Fruit fly (Drosophila melanogaster) whole organism, embryonic: ENCODE results near the gene SKIP.
A peak's percentile ranks its signal among the peaks of the same experiment; 100 is the strongest.

Experiments
- ATbp ChIP-seq: fragments of 200-800 bp; sonication (Bioruptor generic); optimal IDR thresholded peaks from 2 replicates; lab custom pipeline; 2017; ENCODE audit warnings: missing biosample characterization, mild to moderate bottlenecking, missing genetic modification characterization, missing genetic modification reagents
- Asciz ChIP-seq: fragments of 200-800 bp; sonication (Bioruptor generic); optimal IDR thresholded peaks from 2 replicates; lab custom pipeline; 2017; ENCODE audit warnings: missing biosample characterization, mild to moderate bottlenecking, missing genetic modification characterization, missing genetic modification reagents
- Bteb2 ChIP-seq: fragments of 200-800 bp; sonication (Bioruptor generic); optimal IDR thresholded peaks from 2 replicates; lab custom pipeline; 2016; ENCODE audit warnings: missing biosample characterization, missing genetic modification characterization
- CG10543 ChIP-seq: fragments of 200-800 bp; sonication (Bioruptor generic); optimal IDR thresholded peaks from 3 replicates; lab custom pipeline; 2017; ENCODE audit warnings: missing biosample characterization, mild to moderate bottlenecking, missing genetic modification characterization, moderate library complexity
- CG10979 ChIP-seq: fragments of 200-800 bp; sonication (Bioruptor generic); optimal IDR thresholded peaks from 2 replicates; lab custom pipeline; 2018; ENCODE audit warnings: missing biosample characterization, mild to moderate bottlenecking, missing genetic modification characterization, moderate library complexity
- CG11085 ChIP-seq: fragments of 200-800 bp; sonication (Bioruptor generic); IDR thresholded peaks from 2 replicates; pipeline ENCODE4 v1.3.6; 2022; ENCODE audit warnings: missing biosample characterization, missing genetic modification characterization
- CG12219 ChIP-seq: fragments of 200-800 bp; sonication (Bioruptor generic); optimal IDR thresholded peaks from 3 replicates; lab custom pipeline; 2018; ENCODE audit warnings: missing biosample characterization, mild to moderate bottlenecking, missing genetic modification characterization
- CG12236 ChIP-seq: fragments of 200-800 bp; sonication (Bioruptor generic); optimal IDR thresholded peaks from 2 replicates; lab custom pipeline; 2016; ENCODE audit warnings: missing biosample characterization, missing genetic modification characterization
- CG13424 ChIP-seq: fragments of 200-800 bp; sonication (Bioruptor generic); optimal IDR thresholded peaks from 2 replicates; lab custom pipeline; 2019; ENCODE audit warnings: missing biosample characterization, mild to moderate bottlenecking, missing genetic modification characterization, moderate library complexity
- CG14710 ChIP-seq: fragments of 200-800 bp; sonication (Bioruptor generic); optimal IDR thresholded peaks from 3 replicates; lab custom pipeline; 2019; ENCODE audit warnings: missing biosample characterization, mild to moderate bottlenecking, missing genetic modification characterization, moderate library complexity
- CG17186 ChIP-seq: fragments of 200-800 bp; sonication (Bioruptor generic); optimal IDR thresholded peaks from 3 replicates; lab custom pipeline; 2017; ENCODE audit warnings: missing biosample characterization, missing genetic modification reagents, missing genetic modification characterization
- CG2120 ChIP-seq: fragments of 200-800 bp; sonication (Bioruptor generic); optimal IDR thresholded peaks from 3 replicates; lab custom pipeline; 2016; ENCODE audit warnings: missing biosample characterization, missing genetic modification characterization
- CG2129 ChIP-seq: fragments of 200-800 bp; sonication (Bioruptor generic); IDR thresholded peaks from 2 replicates; pipeline ENCODE4 v1.3.6; 2022; ENCODE audit warnings: missing biosample characterization, missing genetic modification characterization; ENCODE audit not compliant: partially characterized antibody
- CG31441 ChIP-seq: fragments of 200-800 bp; sonication (Bioruptor generic); IDR thresholded peaks from 2 replicates; pipeline ENCODE4 v1.3.6; 2022; ENCODE audit warnings: missing biosample characterization, missing genetic modification characterization
- CG3163 ChIP-seq: fragments of 200-800 bp; sonication (Bioruptor generic); optimal IDR thresholded peaks from 3 replicates; lab custom pipeline; 2016; ENCODE audit warnings: missing biosample characterization, missing genetic modification characterization
- CG34422 ChIP-seq: fragments of 200-800 bp; sonication (Bioruptor generic); IDR thresholded peaks from 3 replicates; pipeline ENCODE4 v1.3.6; 2022; ENCODE audit warnings: missing biosample characterization, missing genetic modification characterization
- CG42726 ChIP-seq: fragments of 200-800 bp; sonication (Bioruptor generic); IDR thresholded peaks from 2 replicates; pipeline ENCODE4 v1.3.6; 2022; ENCODE audit warnings: missing biosample characterization, missing genetic modification characterization; ENCODE audit not compliant: partially characterized antibody
- CG4282 ChIP-seq: fragments of 200-800 bp; sonication (Bioruptor generic); optimal IDR thresholded peaks from 2 replicates; lab custom pipeline; 2016; ENCODE audit warnings: missing biosample characterization, missing genetic modification characterization
- CG6272 ChIP-seq: fragments of 200-800 bp; sonication (Bioruptor generic); IDR thresholded peaks from 2 replicates; pipeline ENCODE4 v1.3.6; 2022; ENCODE audit warnings: missing biosample characterization, missing genetic modification characterization
- CG6683 ChIP-seq: fragments of 200-800 bp; sonication (Bioruptor generic); optimal IDR thresholded peaks from 2 replicates; lab custom pipeline; 2017; ENCODE audit warnings: missing biosample characterization, mild to moderate bottlenecking, missing genetic modification characterization, missing genetic modification reagents
- CG6791 ChIP-seq: fragments of 200-800 bp; sonication (Bioruptor generic); IDR thresholded peaks from 3 replicates; pipeline ENCODE4 v1.3.6; 2022; ENCODE audit warnings: missing biosample characterization, missing genetic modification characterization; ENCODE audit not compliant: partially characterized antibody
- CG7556 ChIP-seq: fragments of 200-800 bp; sonication (Bioruptor generic); optimal IDR thresholded peaks from 2 replicates; lab custom pipeline; 2017; ENCODE audit warnings: missing biosample characterization, mild to moderate bottlenecking, missing genetic modification characterization
- CG8765 ChIP-seq: fragments of 200-800 bp; sonication (Bioruptor generic); IDR thresholded peaks from 2 replicates; pipeline ENCODE4 v1.3.6; 2022; ENCODE audit warnings: missing biosample characterization, missing genetic modification characterization
- CG9727 ChIP-seq: fragments of 200-800 bp; sonication (Bioruptor generic); optimal IDR thresholded peaks from 3 replicates; lab custom pipeline; 2017; ENCODE audit warnings: missing biosample characterization, mild to moderate bottlenecking, missing genetic modification characterization
- D19B ChIP-seq: fragments of 200-800 bp; sonication (Bioruptor generic); optimal IDR thresholded peaks from 2 replicates; lab custom pipeline; 2017; ENCODE audit warnings: missing biosample characterization, mild to moderate bottlenecking, missing genetic modification characterization
- HLH54F ChIP-seq: fragments of 200-800 bp; sonication (Bioruptor generic); optimal IDR thresholded peaks from 3 replicates; lab custom pipeline; 2016; ENCODE audit warnings: missing biosample characterization, missing genetic modification characterization
- MESR4 ChIP-seq: fragments of 200-800 bp; sonication (Bioruptor generic); optimal IDR thresholded peaks from 2 replicates; lab custom pipeline; 2018; ENCODE audit warnings: missing biosample characterization, mild to moderate bottlenecking, missing genetic modification characterization, moderate library complexity
- Oaz ChIP-seq: fragments of 200-800 bp; sonication (Bioruptor generic); IDR thresholded peaks from 2 replicates; pipeline ENCODE4 v1.3.6; 2022; ENCODE audit warnings: missing biosample characterization, missing genetic modification characterization
- Opbp ChIP-seq: fragments of 200-800 bp; sonication (Bioruptor generic); IDR thresholded peaks from 3 replicates; pipeline ENCODE4 v1.3.6; 2022; ENCODE audit warnings: missing biosample characterization, missing genetic modification characterization; ENCODE audit not compliant: partially characterized antibody
- Optix ChIP-seq: fragments of 200-800 bp; sonication (Bioruptor generic); IDR thresholded peaks from 3 replicates; pipeline ENCODE4 v1.3.6; 2022; ENCODE audit warnings: missing biosample characterization, missing genetic modification characterization
- Usf ChIP-seq: fragments of 200-800 bp; sonication (Bioruptor generic); optimal IDR thresholded peaks from 2 replicates; lab custom pipeline; 2017; ENCODE audit warnings: missing genotype, missing biosample characterization, missing genetic modification characterization
- ac ChIP-seq: fragments of 200-800 bp; sonication (Bioruptor generic); optimal IDR thresholded peaks from 3 replicates; lab custom pipeline; 2017; ENCODE audit warnings: missing biosample characterization, mild to moderate bottlenecking, missing genetic modification characterization
- cg ChIP-seq: fragments of 200-800 bp; sonication (Bioruptor generic); optimal IDR thresholded peaks from 3 replicates; lab custom pipeline; 2019; ENCODE audit warnings: missing biosample characterization, mild to moderate bottlenecking, missing genetic modification characterization, moderate library complexity
- chif ChIP-seq, 2 experiments: fragments of 200-800 bp; sonication (Bioruptor generic); optimal IDR thresholded peaks; 3 replicates each; lab custom pipeline; 2016; ENCODE audit warnings: missing biosample characterization in 2 of 2, missing genetic modification characterization in 2 of 2
- corto ChIP-seq: fragments of 200-800 bp; sonication (Bioruptor generic); optimal IDR thresholded peaks from 2 replicates; lab custom pipeline; 2016; ENCODE audit warnings: missing biosample characterization, mild to moderate bottlenecking, missing genetic modification characterization, moderate library complexity
- crp ChIP-seq, 2 experiments: fragments of 200-800 bp; sonication (Bioruptor generic); optimal IDR thresholded peaks; 2 replicates in 1 of 2; 3 replicates in 1 of 2; lab custom pipeline; 2017; ENCODE audit warnings: missing biosample characterization in 2 of 2, missing genetic modification characterization in 2 of 2, mild to moderate bottlenecking in 1 of 2, moderate library complexity in 1 of 2
- gro ChIP-seq: fragments of 200-800 bp; sonication (Bioruptor generic); optimal IDR thresholded peaks from 2 replicates; lab custom pipeline; 2016; ENCODE audit warnings: missing biosample characterization, missing genetic modification characterization
- hb ChIP-seq: fragments of 200-800 bp; sonication (Bioruptor generic); IDR thresholded peaks from 3 replicates; pipeline ENCODE4 v1.3.6; 2022; ENCODE audit warnings: missing biosample characterization, missing genetic modification characterization; ENCODE audit not compliant: partially characterized antibody
- nom ChIP-seq: fragments of 200-800 bp; sonication (Bioruptor generic); optimal IDR thresholded peaks from 2 replicates; lab custom pipeline; 2017; ENCODE audit warnings: missing biosample characterization, missing genetic modification characterization, mild to moderate bottlenecking, moderate library complexity, missing genetic modification reagents
- oc ChIP-seq: fragments of 200-800 bp; sonication (Bioruptor generic); optimal IDR thresholded peaks from 2 replicates; lab custom pipeline; 2018; ENCODE audit warnings: missing biosample characterization, mild to moderate bottlenecking, missing genetic modification characterization, moderate library complexity
- odd ChIP-seq: fragments of 200-800 bp; sonication (Bioruptor generic); optimal IDR thresholded peaks from 2 replicates; lab custom pipeline; 2017; ENCODE audit warnings: missing biosample characterization, mild to moderate bottlenecking, missing genetic modification characterization
- ranshi ChIP-seq: fragments of 200-800 bp; sonication (Bioruptor generic); IDR thresholded peaks from 2 replicates; pipeline ENCODE4 v1.3.6; 2022; ENCODE audit warnings: missing biosample characterization, missing genetic modification characterization
- schlank ChIP-seq: fragments of 200-800 bp; sonication (Bioruptor generic); optimal IDR thresholded peaks from 2 replicates; lab custom pipeline; 2018; ENCODE audit warnings: missing biosample characterization, mild to moderate bottlenecking, missing genetic modification characterization
- tio ChIP-seq: fragments of 200-800 bp; sonication (Bioruptor generic); optimal IDR thresholded peaks from 2 replicates; lab custom pipeline; 2017; ENCODE audit warnings: missing biosample characterization, missing genetic modification characterization, inconsistent platforms
- toy ChIP-seq: fragments of 200-800 bp; sonication (Bioruptor generic); IDR thresholded peaks from 2 replicates; pipeline ENCODE4 v1.3.6; 2022; ENCODE audit warnings: missing biosample characterization, missing genetic modification characterization
- tup ChIP-seq: fragments of 200-800 bp; sonication (Bioruptor generic); optimal IDR thresholded peaks from 2 replicates; lab custom pipeline; 2016; ENCODE audit warnings: missing biosample characterization, mild to moderate bottlenecking, missing genetic modification characterization, moderate library complexity
- vvl ChIP-seq: fragments of 200-800 bp; sonication (Bioruptor generic); IDR thresholded peaks from 2 replicates; pipeline ENCODE4 v1.3.6; 2022; ENCODE audit warnings: missing biosample characterization, missing genetic modification characterization

Gene SKIP

DNA sequence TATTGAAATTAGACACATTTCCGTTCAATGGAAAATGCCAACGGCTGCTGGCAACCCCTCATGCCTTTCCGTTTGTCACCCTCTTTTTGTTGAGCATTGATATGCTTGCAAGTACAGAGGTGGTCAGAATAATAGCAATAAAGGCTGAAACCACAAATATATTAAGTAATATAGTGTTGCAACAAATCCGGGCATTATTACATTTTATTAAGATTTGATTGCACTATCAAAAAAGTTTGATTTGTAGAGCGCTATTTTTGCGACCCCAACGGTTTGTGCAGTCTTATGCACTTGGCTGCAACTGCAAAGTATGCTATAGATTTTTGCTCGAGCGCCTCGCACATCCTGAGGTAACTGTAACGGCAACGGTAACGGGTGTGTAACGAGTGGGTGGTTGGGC lies 126.6 kb downstream of the SKIP start (continued):
- TF ChIP-seq Asciz (GFP tag; lab: Kevin White, UChicago) (peak; percentile 14), Oaz (GFP tag; lab: Robert Waterston, UW) (0 out of 2 replicates have a peak, but pooled peaks have one; percentile 5), ranshi (GFP tag; lab: Robert Waterston, UW) (peak; percentile 36; the same call in 1 of the 2 replicates), CG13424 (tag; lab: Kevin White, UChicago) (peak; percentile 22), Optix (peak; percentile 55; the same call in 1 of the 3 replicates), CG3163 (no peak), CG6791 (GFP tag; lab: Robert Waterston, UW) (no peak), CG7556 (peak; percentile 23), tio (peak; percentile 18), CG12219 (GFP tag; lab: Kevin White, UChicago) (peak; percentile 29), chif (GFP tag; optimal IDR thresholded peaks at IDR 0.05; lab: Kevin White, UChicago) (peak in 1 of 2 experiments; percentile 38), CG6683 (GFP tag; lab: Kevin White, UChicago) (no peak)

DNA sequence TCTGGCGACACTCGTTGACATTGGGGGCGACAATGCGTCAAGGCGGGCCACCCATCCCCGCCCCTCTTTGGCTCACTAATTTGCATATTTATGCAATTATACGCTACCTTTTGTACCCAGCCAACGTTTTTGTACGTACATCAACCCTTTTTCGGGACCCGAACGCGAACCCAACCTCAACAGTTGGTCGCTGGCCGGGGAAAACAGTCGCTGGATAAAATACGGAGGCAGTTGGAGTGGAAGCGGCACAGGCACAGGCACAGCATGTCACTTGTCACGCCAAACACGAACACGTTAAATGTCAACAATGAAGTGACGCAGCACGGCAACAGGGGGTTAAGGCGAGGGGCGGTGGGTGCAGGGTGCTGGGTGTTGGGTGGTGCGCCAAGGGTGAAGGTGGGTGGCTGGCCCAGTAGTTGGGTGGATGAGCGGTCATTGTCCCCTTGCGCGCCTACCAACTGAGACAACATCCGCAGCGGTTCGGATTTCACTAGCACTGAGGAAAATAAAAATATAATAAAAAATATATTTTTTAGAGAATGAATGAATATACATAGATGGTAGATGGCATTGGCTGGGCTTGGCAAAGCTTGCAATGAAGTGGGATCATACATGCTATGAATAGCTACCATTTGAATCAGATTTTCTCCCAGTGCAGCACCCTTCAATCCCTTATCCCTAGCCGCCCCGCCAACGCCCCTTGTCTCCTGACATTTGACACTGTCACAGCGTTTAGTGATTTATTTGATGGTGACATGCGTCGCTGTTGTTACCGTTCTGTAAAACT lies 127.2 kb downstream of the SKIP start:
- no peak for TF ChIP-seq CG2129
- no peak for TF ChIP-seq CG4282
- TF ChIP-seq oc (tag; lab: Kevin White, UChicago) = peak; percentile 11
- no peak for TF ChIP-seq hb (GFP tag; lab: Robert Waterston, UW)
- no peak for TF ChIP-seq CG17186 (GFP tag; lab: Kevin White, UChicago)
- TF ChIP-seq CG10543 = no peak
- no peak for TF ChIP-seq CG14710 (tag; lab: Kevin White, UChicago)
- no peak for TF ChIP-seq corto (GFP tag; lab: Kevin White, UChicago)
- TF ChIP-seq gro = no peak
- TF ChIP-seq toy = no peak
- no peak for TF ChIP-seq schlank (tag; lab: Kevin White, UChicago)
- TF ChIP-seq MESR4 (GFP tag; lab: Kevin White, UChicago) = no peak
- no peak for TF ChIP-seq CG12236 (GFP tag; lab: Kevin White, UChicago)
- TF ChIP-seq nom (GFP tag; lab: Kevin White, UChicago) = no peak
- peak; percentile 55 for TF ChIP-seq ATbp
- TF ChIP-seq CG2120 (GFP tag; lab: Kevin White, UChicago) = no peak
- no peak for TF ChIP-seq Opbp (GFP tag; lab: Robert Waterston, UW)
- no peak for TF ChIP-seq CG6272
- no peak for TF ChIP-seq odd (GFP tag; lab: Kevin White, UChicago)
- TF ChIP-seq tup = no peak
- peak; percentile 21 for TF ChIP-seq vvl (GFP tag; lab: Robert Waterston, UW)
- peak; percentile 50; the same call in 1 of the 2 replicates for TF ChIP-seq CG31441 (GFP tag; lab: Robert Waterston, UW)
- 0 out of 3 replicates have a peak, but pooled peaks have one; percentile 19 for TF ChIP-seq CG34422 (GFP tag; lab: Robert Waterston, UW)
- no peak for TF ChIP-seq ac (GFP tag; lab: Kevin White, UChicago)
- TF ChIP-seq CG8765 (GFP tag; lab: Robert Waterston, UW) = no peak
- no peak for TF ChIP-seq HLH54F (GFP tag; lab: Kevin White, UChicago)
- no peak for TF ChIP-seq CG9727 (GFP tag; lab: Kevin White, UChicago)
- no peak for TF ChIP-seq CG11085 (GFP tag; lab: Robert Waterston, UW)
- TF ChIP-seq Bteb2 = no peak
- no peak for TF ChIP-seq crp (GFP tag; optimal IDR thresholded peaks at IDR 0.05; lab: Kevin White, UChicago)
- no peak for TF ChIP-seq D19B (GFP tag; lab: Kevin White, UChicago)
- TF ChIP-seq CG42726 (GFP tag; lab: Robert Waterston, UW) = no peak
- TF ChIP-seq Usf = no peak
- no peak for TF ChIP-seq cg
- peak; percentile 40 for TF ChIP-seq CG10979 (tag; lab: Kevin White, UChicago)
